Worm (Caenorhabditis elegans) whole organism, L2 larva: ENCODE measurements around the gene acp-4.

Experiments
- ceh-16 ChIP-seq: fragments of 150-350 bp; optimal IDR thresholded peaks from 2 replicates; lab custom pipeline; 2014; ENCODE audit warnings: missing biosample characterization, missing genetic modification characterization
- ceh-82 ChIP-seq: fragments of 150-350 bp; optimal IDR thresholded peaks from 2 replicates; lab custom pipeline; 2014; ENCODE audit warnings: missing biosample characterization, missing genetic modification characterization
- elt-3 ChIP-seq: sonication (generic microtip); optimal IDR thresholded peaks from 2 replicates; lab custom pipeline; 2017; ENCODE audit warnings: missing biosample characterization, missing genetic modification characterization
- mab-5 ChIP-seq: fragments of 150-350 bp; optimal IDR thresholded peaks from 2 replicates; lab custom pipeline; 2014; ENCODE audit warnings: missing biosample characterization, missing genetic modification characterization
- mdl-1 ChIP-seq, 2 experiments: fragments of 150-350 bp in 1 of 2; sonication (generic microtip) in 1 of 2; optimal IDR thresholded peaks; 2 replicates each; lab custom pipeline; 2017; ENCODE audit warnings: missing biosample characterization in 2 of 2, missing genetic modification characterization in 2 of 2
- nhr-23 ChIP-seq: fragments of 150-350 bp; optimal IDR thresholded peaks from 2 replicates; lab custom pipeline; 2014; ENCODE audit warnings: missing biosample characterization, missing genetic modification reagents, missing genetic modification characterization
- sem-4 ChIP-seq: fragments of 150-350 bp; optimal IDR thresholded peaks from 2 replicates; lab custom pipeline; 2014; ENCODE audit warnings: missing biosample characterization, missing genetic modification reagents, missing genetic modification characterization
- skn-1 ChIP-seq: sonication (generic microtip); optimal IDR thresholded peaks from 2 replicates; lab custom pipeline; 2017; ENCODE audit warnings: missing biosample characterization, missing genetic modification characterization
- unc-39 ChIP-seq: fragments of 150-350 bp; optimal IDR thresholded peaks from 2 replicates; lab custom pipeline; 2014; ENCODE audit warnings: missing biosample characterization, missing genetic modification characterization
- zag-1 ChIP-seq: fragments of 150-350 bp; optimal IDR thresholded peaks from 2 replicates; lab custom pipeline; 2014; ENCODE audit warnings: missing biosample characterization, missing genetic modification characterization
- ztf-11 ChIP-seq: sonication (generic microtip); optimal IDR thresholded peaks from 2 replicates; lab custom pipeline; 2017; ENCODE audit warnings: missing biosample characterization, missing genetic modification characterization
- ztf-4 ChIP-seq: fragments of 150-350 bp; optimal IDR thresholded peaks from 2 replicates; lab custom pipeline; 2014; ENCODE audit warnings: missing biosample characterization, missing genetic modification characterization

DNA sequence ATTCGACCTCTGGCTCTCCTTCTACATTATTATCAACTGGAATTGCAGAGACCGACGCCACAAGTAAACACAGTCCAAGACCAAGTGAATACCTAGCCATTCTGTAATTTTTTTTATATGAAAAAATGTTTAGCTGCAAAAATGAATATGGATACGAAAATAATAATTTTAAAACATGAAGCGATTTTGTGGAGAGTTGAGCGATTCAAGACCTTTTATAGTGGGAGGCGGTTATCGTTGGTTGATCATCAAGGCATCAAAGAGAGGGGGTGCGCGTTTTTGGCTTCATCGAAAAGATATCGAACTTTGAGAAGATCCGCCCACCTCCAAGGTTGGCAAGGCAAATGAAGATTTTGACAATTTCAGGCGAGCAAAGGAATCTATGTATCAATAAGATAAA, 11.8 kb upstream of the acp-4 start, which contains the start of gene cut-3:
- no peak for TF ChIP-seq mab-5
- no peak for TF ChIP-seq skn-1 (tag; lab: Kevin White, UChicago)
- TF ChIP-seq unc-39 (tag; lab: Kevin White, UChicago): no peak
- TF ChIP-seq ztf-11 (tag; lab: Kevin White, UChicago): no peak
- TF ChIP-seq zag-1 (tag; lab: Kevin White, UChicago): no peak
- TF ChIP-seq sem-4 (tag; lab: Kevin White, UChicago): no peak
- no peak for TF ChIP-seq ceh-16 (tag; lab: Kevin White, UChicago)
- TF ChIP-seq elt-3 (tag; lab: Kevin White, UChicago): no peak
- TF ChIP-seq nhr-23 (tag; lab: Kevin White, UChicago): no peak
- no peak for TF ChIP-seq ztf-4 (tag; lab: Kevin White, UChicago)
- TF ChIP-seq ceh-82 (tag; lab: Kevin White, UChicago): no peak
- no peak for TF ChIP-seq mdl-1 (tag; optimal IDR thresholded peaks at IDR 0.05; lab: Kevin White, UChicago)
